Worm (Caenorhabditis elegans) whole organism, early embryonic: ENCODE data around the gene srz-14.

Experiments
- B0310.2 ChIP-seq: sonication (generic microtip); optimal IDR thresholded peaks from 2 replicates; lab custom pipeline; 2016; ENCODE audit warnings: mild to moderate bottlenecking, missing genetic modification characterization, missing compliant biosample characterization
- F13C5.2 ChIP-seq: sonication (generic microtip); optimal IDR thresholded peaks from 2 replicates; lab custom pipeline; 2017; ENCODE audit warnings: mild to moderate bottlenecking, missing genetic modification characterization, inconsistent platforms, missing compliant biosample characterization
- aly-1 ChIP-seq: sonication (generic microtip); optimal IDR thresholded peaks from 2 replicates; lab custom pipeline; 2016; ENCODE audit warnings: missing genetic modification characterization, missing compliant biosample characterization
- ama-1 ChIP-seq: fragments of 150-350 bp; optimal IDR thresholded peaks from 2 replicates; lab custom pipeline; 2014
- ceh-13 ChIP-seq: fragments of 200-800 bp; sonication (Bioruptor generic); optimal IDR thresholded peaks from 2 replicates; lab custom pipeline; 2018; ENCODE audit warnings: mild to moderate bottlenecking, missing genetic modification characterization, missing compliant biosample characterization
- ceh-36 ChIP-seq: sonication (generic microtip); optimal IDR thresholded peaks from 2 replicates; lab custom pipeline; 2016; ENCODE audit warnings: missing genetic modification characterization, inconsistent platforms, missing compliant biosample characterization
- ets-7 ChIP-seq: sonication (generic microtip); optimal IDR thresholded peaks from 2 replicates; lab custom pipeline; 2016; ENCODE audit warnings: missing genotype, missing genetic modification characterization, missing compliant biosample characterization
- flt-1 ChIP-seq: fragments of 200-800 bp; sonication (Bioruptor generic); IDR thresholded peaks from 2 replicates; pipeline ENCODE4 v1.3.6; 2022; ENCODE audit warnings: missing genetic modification characterization, missing compliant biosample characterization
- hmbx-1 ChIP-seq: sonication (generic microtip); optimal IDR thresholded peaks from 2 replicates; lab custom pipeline; 2016; ENCODE audit warnings: mild to moderate bottlenecking, missing genetic modification characterization, missing compliant biosample characterization
- hmg-4 ChIP-seq: fragments of 200-800 bp; sonication (Bioruptor generic); optimal IDR thresholded peaks from 2 replicates; lab custom pipeline; 2018; ENCODE audit warnings: mild to moderate bottlenecking, missing genetic modification characterization, missing compliant biosample characterization
- hnd-1 ChIP-seq: sonication (generic microtip); optimal IDR thresholded peaks from 2 replicates; lab custom pipeline; 2016; ENCODE audit warnings: missing genetic modification characterization, missing compliant biosample characterization
- pes-1 ChIP-seq: fragments of 200-800 bp; sonication (Bioruptor generic); IDR thresholded peaks from 2 replicates; pipeline ENCODE4 v1.3.6; 2022; ENCODE audit warnings: missing genetic modification reagents, missing genetic modification characterization, missing compliant biosample characterization
- scrt-1 ChIP-seq: fragments of 200-800 bp; sonication (Bioruptor generic); IDR thresholded peaks from 2 replicates; pipeline ENCODE4 v1.3.6; 2022; ENCODE audit warnings: missing genetic modification characterization, missing compliant biosample characterization
- sea-1 ChIP-seq: fragments of 200-800 bp; sonication (Bioruptor generic); conservative IDR thresholded peaks from 2 replicates; pipeline ENCODE4 v1.3.6; 2022; ENCODE audit warnings: missing genetic modification characterization, missing compliant biosample characterization
- tbx-11 ChIP-seq: fragments of 200-800 bp; sonication (Bioruptor generic); IDR thresholded peaks from 2 replicates; pipeline ENCODE4 v1.3.6; 2022; ENCODE audit warnings: missing genetic modification characterization, missing compliant biosample characterization
- tbx-37 ChIP-seq: fragments of 200-800 bp; sonication (Bioruptor generic); conservative IDR thresholded peaks from 2 replicates; pipeline ENCODE4 v1.3.6; 2022; ENCODE audit warnings: missing genetic modification reagents, missing genetic modification characterization, missing compliant biosample characterization
- tra-4 ChIP-seq: sonication (generic microtip); optimal IDR thresholded peaks from 2 replicates; lab custom pipeline; 2017; ENCODE audit warnings: missing genetic modification characterization, missing compliant biosample characterization

The srz-14 gene

ce11 chrV:16148805-16149204, 34.7 kb upstream of the srz-14 start, which contains the start of gene F10A3.4:
Gene F10A3.4, plus strand, starts transcription at chrV:16149105.
- no peak for TF ChIP-seq hmbx-1
- no peak for TF ChIP-seq ceh-13 (GFP tag; lab: Kevin White, UChicago)

- TF ChIP-seq hmbx-1 (no peak), ama-1 (lab: Kevin White, UChicago) (no peak)
Measured at ce11 chrV:16153375-16153774, 30.1 kb upstream of the srz-14 start, which contains the start of gene str-254. Gene str-254, minus strand, starts transcription at chrV:16153475.

ce11 chrV:16155111-16155510, 28.3 kb upstream of the srz-14 start, which contains the start of gene str-97:
Gene str-97, minus strand, starts transcription at chrV:16155211.
- no peak for TF ChIP-seq aly-1 (tag; lab: Kevin White, UChicago)
- TF ChIP-seq sea-1: no peak
- no peak for TF ChIP-seq tbx-37
- no peak for TF ChIP-seq B0310.2 (tag; lab: Kevin White, UChicago)
- no peak for TF ChIP-seq tra-4 (tag; lab: Kevin White, UChicago)

DNA sequence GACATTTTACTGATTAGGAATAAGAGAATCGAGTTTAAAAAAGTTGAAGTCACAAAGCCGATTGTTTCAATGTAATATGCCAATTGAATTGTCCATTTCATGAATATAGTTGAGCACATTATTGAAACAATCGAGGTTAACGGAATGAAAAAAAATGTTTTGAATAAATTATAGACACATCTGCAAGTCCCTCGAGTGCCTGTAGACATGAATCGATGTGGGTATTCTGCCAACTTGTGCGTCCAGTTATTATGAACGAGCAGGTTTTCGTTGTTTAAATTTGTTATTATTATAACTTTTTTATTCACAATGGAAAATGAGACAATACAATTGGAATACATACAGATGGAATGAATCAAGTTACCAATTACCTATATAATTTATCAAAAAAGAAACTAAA, 25.1 kb upstream of the srz-14 start, which contains the start of gene str-99:
Gene str-99, minus strand, starts transcription at position 101 of the 400 bp plus-strand sequence.
- TF ChIP-seq hmg-4 (GFP tag; lab: Kevin White, UChicago) (no peak), F13C5.2 (tag; lab: Kevin White, UChicago) (no peak), flt-1 (GFP tag; lab: Robert Waterston, UW) (no peak), scrt-1 (GFP tag; lab: Robert Waterston, UW) (no peak), B0310.2 (tag; lab: Kevin White, UChicago) (no peak), tbx-11 (GFP tag; lab: Robert Waterston, UW) (no peak), tbx-37 (no peak), ets-7 (tag; lab: Kevin White, UChicago) (no peak), tra-4 (tag; lab: Kevin White, UChicago) (no peak), aly-1 (tag; lab: Kevin White, UChicago) (no peak)

DNA sequence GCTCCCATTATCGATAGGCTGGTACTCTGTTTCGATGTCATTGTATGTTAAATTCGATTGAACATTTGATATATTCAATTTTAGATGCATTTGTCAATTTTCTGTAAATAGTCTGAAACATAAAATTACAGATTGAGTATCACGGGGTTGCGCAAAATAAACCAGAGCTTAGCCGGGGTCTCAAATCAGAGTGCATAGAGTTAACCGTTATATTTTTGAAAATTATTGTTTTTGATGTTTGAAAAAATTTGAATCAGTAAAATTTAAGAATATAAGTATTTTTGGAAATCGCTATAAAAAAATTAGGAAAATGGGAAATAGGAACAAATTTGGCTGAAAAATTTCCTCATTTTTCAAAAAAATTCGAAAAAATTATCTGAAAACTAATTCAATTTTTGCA, 23.9 kb upstream of the srz-14 start, which contains the start of gene F10A3.17:
Gene F10A3.17, minus strand, starts transcription at position 101 of the 400 bp plus-strand sequence.
- TF ChIP-seq hmbx-1 (no peak), F13C5.2 (tag; lab: Kevin White, UChicago) (no peak), ets-7 (tag; lab: Kevin White, UChicago) (no peak), B0310.2 (tag; lab: Kevin White, UChicago) (no peak), hnd-1 (tag; lab: Kevin White, UChicago) (no peak), sea-1 (no peak), scrt-1 (GFP tag; lab: Robert Waterston, UW) (no peak), aly-1 (tag; lab: Kevin White, UChicago) (no peak), tra-4 (tag; lab: Kevin White, UChicago) (no peak), ceh-36 (tag; lab: Kevin White, UChicago) (no peak), ama-1 (lab: Kevin White, UChicago) (no peak), hmg-4 (GFP tag; lab: Kevin White, UChicago) (no peak), tbx-37 (no peak), tbx-11 (GFP tag; lab: Robert Waterston, UW) (no peak), flt-1 (GFP tag; lab: Robert Waterston, UW) (no peak), pes-1 (GFP tag; lab: Robert Waterston, UW) (no peak), ceh-13 (GFP tag; lab: Kevin White, UChicago) (no peak)

- TF ChIP-seq ceh-36 (tag; lab: Kevin White, UChicago) (no peak), tbx-37 (no peak), F13C5.2 (tag; lab: Kevin White, UChicago) (no peak), hmbx-1 (no peak), aly-1 (tag; lab: Kevin White, UChicago) (no peak), hnd-1 (tag; lab: Kevin White, UChicago) (no peak), sea-1 (no peak), flt-1 (GFP tag; lab: Robert Waterston, UW) (no peak), hmg-4 (GFP tag; lab: Kevin White, UChicago) (no peak), tbx-11 (GFP tag; lab: Robert Waterston, UW) (no peak), pes-1 (GFP tag; lab: Robert Waterston, UW) (no peak), B0310.2 (tag; lab: Kevin White, UChicago) (no peak)
Measured at ce11 chrV:16160087-16160486, 23.4 kb upstream of the srz-14 start.

ce11 chrV:16162124-16162735, 21.2 kb upstream of the srz-14 start, which contains the start of the genes str-109 and F10A3.11:
Gene str-109, minus strand, starts transcription at chrV:16162224.
Gene F10A3.11, plus strand, starts transcription at chrV:16162685.
- no peak for TF ChIP-seq ceh-13 (GFP tag; lab: Kevin White, UChicago)
- no peak for TF ChIP-seq ets-7 (tag; lab: Kevin White, UChicago)
- TF ChIP-seq ceh-36 (tag; lab: Kevin White, UChicago): no peak
- TF ChIP-seq tra-4 (tag; lab: Kevin White, UChicago): no peak
- no peak for TF ChIP-seq flt-1 (GFP tag; lab: Robert Waterston, UW)
- no peak for TF ChIP-seq scrt-1 (GFP tag; lab: Robert Waterston, UW)
- TF ChIP-seq tbx-11 (GFP tag; lab: Robert Waterston, UW): no peak
- no peak for TF ChIP-seq ama-1 (lab: Kevin White, UChicago)
- no peak for TF ChIP-seq hmg-4 (GFP tag; lab: Kevin White, UChicago)
- TF ChIP-seq F13C5.2 (tag; lab: Kevin White, UChicago): no peak
- TF ChIP-seq hnd-1 (tag; lab: Kevin White, UChicago): no peak
- TF ChIP-seq aly-1 (tag; lab: Kevin White, UChicago): no peak
- no peak for TF ChIP-seq sea-1
- TF ChIP-seq tbx-37: no peak
- no peak for TF ChIP-seq hmbx-1
- TF ChIP-seq B0310.2 (tag; lab: Kevin White, UChicago): no peak
- TF ChIP-seq pes-1 (GFP tag; lab: Robert Waterston, UW): no peak
